Worm (Caenorhabditis elegans) whole organism, L4 larva: Measurements from ENCODE around the gene lec-12.

ENCODE experiments used
- T20F7.1 ChIP-seq: fragments of 200-800 bp; sonication (Bioruptor generic); optimal IDR thresholded peaks from 2 replicates; lab custom pipeline; 2018; ENCODE audit warnings: mild to moderate bottlenecking, missing genetic modification characterization, missing compliant biosample characterization
- ZK337.2 ChIP-seq: fragments of 200-800 bp; sonication (Bioruptor generic); IDR thresholded peaks from 2 replicates; pipeline ENCODE4 v1.3.6; 2022; ENCODE audit warnings: missing genetic modification reagents, missing genetic modification characterization, missing compliant biosample characterization
- aha-1 ChIP-seq: fragments of 150-350 bp; peaks from one replicate; lab custom pipeline; 2014; ENCODE audit warnings: missing biosample characterization, missing genetic modification characterization
- ama-1 ChIP-seq: fragments of 150-350 bp; optimal IDR thresholded peaks from 2 replicates; lab custom pipeline; 2014; ENCODE audit warnings: inconsistent platforms, mixed read lengths
- attf-4 ChIP-seq: sonication (generic microtip); optimal IDR thresholded peaks from 3 replicates; lab custom pipeline; 2017; ENCODE audit warnings: missing biosample characterization, missing genetic modification characterization
- ceh-20 ChIP-seq: fragments of 200-800 bp; sonication (Bioruptor generic); IDR thresholded peaks from 2 replicates; pipeline ENCODE4 v1.3.6; 2022; ENCODE audit warnings: missing genetic modification reagents, missing genetic modification characterization, missing compliant biosample characterization
- ceh-32 ChIP-seq: sonication (generic microtip); optimal IDR thresholded peaks from 2 replicates; lab custom pipeline; 2016; ENCODE audit warnings: mild to moderate bottlenecking, missing genetic modification characterization, missing compliant biosample characterization; ENCODE audit not compliant: poor library complexity
- ceh-82 ChIP-seq: sonication (generic microtip); optimal IDR thresholded peaks from 2 replicates; lab custom pipeline; 2017; ENCODE audit warnings: missing biosample characterization, missing genetic modification characterization
- ctbp-1 ChIP-seq: fragments of 200-800 bp; sonication (Bioruptor generic); IDR thresholded peaks from 2 replicates; pipeline ENCODE4 v1.3.6; 2022; ENCODE audit warnings: missing genetic modification reagents, missing genetic modification characterization, missing compliant biosample characterization
- daf-16 ChIP-seq, 3 experiments: sonication (generic microtip); optimal IDR thresholded peaks; 2 replicates each; lab custom pipeline; 2016 to 2017; ENCODE audit warnings: missing genetic modification characterization in 3 of 3, missing genetic modification reagents in 3 of 3, mild to moderate bottlenecking in 2 of 3, missing compliant biosample characterization in 2 of 3, missing biosample characterization in 1 of 3, moderate library complexity in 1 of 3
- daf-19 ChIP-seq: fragments of 200-800 bp; sonication (Bioruptor generic); conservative IDR thresholded peaks from 2 replicates; pipeline ENCODE4 v1.3.6; 2022; ENCODE audit warnings: missing genetic modification characterization, missing compliant biosample characterization
- dmd-6 ChIP-seq: fragments of 200-800 bp; sonication (Bioruptor generic); IDR thresholded peaks from 2 replicates; pipeline ENCODE4 v1.3.6; 2022; ENCODE audit warnings: missing genetic modification reagents, missing genetic modification characterization, missing compliant biosample characterization
- dpl-1 ChIP-seq: fragments of 150-350 bp; optimal IDR thresholded peaks from 2 replicates; lab custom pipeline; 2014; ENCODE audit warnings: missing biosample characterization, missing genetic modification reagents, missing genetic modification characterization
- duxl-1 ChIP-seq: sonication (generic microtip); optimal IDR thresholded peaks from 2 replicates; lab custom pipeline; 2016; ENCODE audit warnings: mild to moderate bottlenecking, missing genetic modification characterization, moderate library complexity, missing compliant biosample characterization; ENCODE audit not compliant: poor library complexity
- egl-27 ChIP-seq: sonication (generic microtip); optimal IDR thresholded peaks from 3 replicates; lab custom pipeline; 2017; ENCODE audit warnings: missing biosample characterization, missing genetic modification reagents, missing genetic modification characterization
- fos-1 ChIP-seq: fragments of 150-350 bp; optimal IDR thresholded peaks from 2 replicates; lab custom pipeline; 2014; ENCODE audit warnings: missing biosample characterization, missing genetic modification characterization
- hmg-1.1 ChIP-seq: fragments of 200-800 bp; sonication (Bioruptor generic); IDR thresholded peaks from 2 replicates; pipeline ENCODE4 v1.3.6; 2022; ENCODE audit warnings: missing genetic modification reagents, missing genetic modification characterization, missing compliant biosample characterization
- lin-38 ChIP-seq: fragments of 200-800 bp; sonication (Bioruptor generic); IDR thresholded peaks from 2 replicates; pipeline ENCODE4 v1.3.6; 2022; ENCODE audit warnings: missing genetic modification reagents, missing genetic modification characterization, missing compliant biosample characterization
- lir-3 ChIP-seq: sonication (generic microtip); optimal IDR thresholded peaks from 2 replicates; lab custom pipeline; 2016; ENCODE audit warnings: mild to moderate bottlenecking, missing genetic modification characterization, missing compliant biosample characterization
- madf-9 ChIP-seq: fragments of 200-800 bp; sonication (Bioruptor generic); conservative IDR thresholded peaks from 2 replicates; pipeline ENCODE4 v1.3.6; 2022; ENCODE audit warnings: missing genetic modification reagents, missing genetic modification characterization, missing compliant biosample characterization
- mdl-1 ChIP-seq, 2 experiments: fragments of 150-350 bp in 1 of 2; sonication (generic microtip) in 1 of 2; optimal IDR thresholded peaks; 2 replicates each; lab custom pipeline; 2014 to 2017; ENCODE audit warnings: missing biosample characterization in 2 of 2, missing genetic modification characterization in 2 of 2
- mep-1 ChIP-seq: fragments of 150-350 bp; sonication (generic microtip); optimal IDR thresholded peaks from 3 replicates; lab custom pipeline; 2014; ENCODE audit warnings: missing biosample characterization, missing genetic modification characterization
- mes-2 ChIP-seq: sonication (generic microtip); optimal IDR thresholded peaks from 2 replicates; lab custom pipeline; 2016; ENCODE audit warnings: missing genotype, mild to moderate bottlenecking, missing genetic modification characterization, missing compliant biosample characterization; ENCODE audit not compliant: poor library complexity, severe bottlenecking
- mxl-2 ChIP-seq: fragments of 200-800 bp; sonication (Bioruptor generic); conservative IDR thresholded peaks from 2 replicates; pipeline ENCODE4 v1.3.6; 2022; ENCODE audit warnings: missing genetic modification reagents, missing genetic modification characterization, missing compliant biosample characterization
- mxl-3 ChIP-seq: fragments of 200-800 bp; sonication (Bioruptor generic); optimal IDR thresholded peaks from 2 replicates; lab custom pipeline; 2018; ENCODE audit warnings: mild to moderate bottlenecking, missing genetic modification characterization, missing compliant biosample characterization
- nhr-28 ChIP-seq: fragments of 150-350 bp; optimal IDR thresholded peaks from 2 replicates; lab custom pipeline; 2014; ENCODE audit warnings: missing biosample characterization, missing genetic modification characterization
- nhr-41 ChIP-seq: fragments of 200-800 bp; sonication (Bioruptor generic); IDR thresholded peaks from 2 replicates; pipeline ENCODE4 v1.3.6; 2022; ENCODE audit warnings: missing genetic modification reagents, missing genetic modification characterization, missing compliant biosample characterization
- nhr-48 ChIP-seq: sonication (generic microtip); optimal IDR thresholded peaks from 2 replicates; lab custom pipeline; 2016; ENCODE audit warnings: mild to moderate bottlenecking, missing genetic modification characterization, missing compliant biosample characterization
- pqm-1 ChIP-seq: sonication (generic microtip); optimal IDR thresholded peaks from 2 replicates; lab custom pipeline; 2017; ENCODE audit warnings: missing biosample characterization, missing genetic modification characterization
- rbr-2 ChIP-seq: sonication (generic microtip); optimal IDR thresholded peaks from 2 replicates; lab custom pipeline; 2016; ENCODE audit warnings: missing genotype, missing genetic modification characterization, missing compliant biosample characterization
- saeg-2 ChIP-seq: fragments of 200-800 bp; sonication (Bioruptor generic); IDR thresholded peaks from 2 replicates; pipeline ENCODE4 v1.3.6; 2022; ENCODE audit warnings: missing genetic modification reagents, missing genetic modification characterization, missing compliant biosample characterization
- sdz-12 ChIP-seq: fragments of 200-800 bp; sonication (Bioruptor generic); optimal IDR thresholded peaks from 2 replicates; lab custom pipeline; 2018; ENCODE audit warnings: mild to moderate bottlenecking, missing genetic modification characterization, missing compliant biosample characterization
- set-16 ChIP-seq: fragments of 200-800 bp; sonication (Bioruptor generic); IDR thresholded peaks from 2 replicates; pipeline ENCODE4 v1.3.6; 2022; ENCODE audit warnings: missing genetic modification reagents, missing genetic modification characterization, missing compliant biosample characterization
- spr-3 ChIP-seq: fragments of 200-800 bp; sonication (Bioruptor generic); optimal IDR thresholded peaks from 2 replicates; lab custom pipeline; 2018; ENCODE audit warnings: mild to moderate bottlenecking, missing genetic modification characterization, missing compliant biosample characterization
- unc-130 ChIP-seq: sonication (generic microtip); optimal IDR thresholded peaks from 2 replicates; lab custom pipeline; 2016; ENCODE audit warnings: missing genetic modification reagents, missing genetic modification characterization, missing compliant biosample characterization
- unc-39 ChIP-seq: sonication (generic microtip); optimal IDR thresholded peaks from 2 replicates; lab custom pipeline; 2017; ENCODE audit warnings: missing biosample characterization, missing genetic modification characterization
- zip-11 ChIP-seq: fragments of 200-800 bp; sonication (Bioruptor generic); IDR thresholded peaks from 2 replicates; pipeline ENCODE4 v1.3.6; 2022; ENCODE audit warnings: missing genetic modification characterization, missing compliant biosample characterization
- zip-2 ChIP-seq: fragments of 150-350 bp; optimal IDR thresholded peaks from 2 replicates; lab custom pipeline; 2014; ENCODE audit warnings: missing biosample characterization, missing genetic modification characterization

lec-12 gene

ce11 chrV:155215-155614, 49.0 kb upstream of the lec-12 start (continued):
- TF ChIP-seq spr-3 (GFP tag; lab: Kevin White, UChicago): no peak
- TF ChIP-seq lin-38 (GFP tag; lab: Robert Waterston, UW): no peak
- TF ChIP-seq ceh-32 (tag; lab: Kevin White, UChicago): no peak
- peak; percentile 53 for TF ChIP-seq hmg-1.1 (GFP tag; lab: Robert Waterston, UW)
- TF ChIP-seq pqm-1 (tag; lab: Kevin White, UChicago): peak; percentile 20
- 0 out of 2 replicates have a peak, but pooled peaks have one; percentile 22 for TF ChIP-seq mxl-2 (GFP tag; lab: Robert Waterston, UW)
- peak; percentile 40 for TF ChIP-seq nhr-48 (tag; lab: Kevin White, UChicago)
- no peak for TF ChIP-seq ZK337.2 (GFP tag; lab: Robert Waterston, UW)
- TF ChIP-seq nhr-28 (tag; lab: Kevin White, UChicago): peak; percentile 68

- TF ChIP-seq duxl-1 (tag; lab: Kevin White, UChicago) (no peak), set-16 (GFP tag; lab: Robert Waterston, UW) (no peak), madf-9 (GFP tag; lab: Robert Waterston, UW) (0 out of 2 replicates have a peak, but pooled peaks have one; percentile 7), unc-130 (peak; percentile 27), mes-2 (peak; percentile 89), aha-1 (peak; percentile 76), hmg-1.1 (GFP tag; lab: Robert Waterston, UW) (0 out of 2 replicates have a peak, but pooled peaks have one; percentile 12), dpl-1 (GFP tag; lab: Kevin White, UChicago) (peak; percentile 91), T20F7.1 (peak; percentile 98), daf-16 (GFP tag; optimal IDR thresholded peaks at IDR 0.05; lab: Kevin White, UChicago) (no peak), daf-16 (tag; optimal IDR thresholded peaks at IDR 0.05; lab: Kevin White, UChicago) (peak; percentile 2), nhr-41 (GFP tag; lab: Robert Waterston, UW) (no peak), rbr-2 (peak; percentile 4)
Observed at ce11 chrV:156044-156869, 47.9 kb upstream of the lec-12 start, which contains the start of gene ttb-1. TSS of gene ttb-1 (plus strand) at chrV:156819.

ce11 chrV:166687-167086, 37.5 kb upstream of the lec-12 start, which contains the start of gene Y108G3AL.2:
TSS of gene Y108G3AL.2 (plus strand) at chrV:166987.
- no peak for TF ChIP-seq unc-130
- TF ChIP-seq aha-1: no peak
- no peak for TF ChIP-seq mep-1 (tag; lab: Kevin White, UChicago)
- TF ChIP-seq ctbp-1 (GFP tag; lab: Robert Waterston, UW): no peak
- TF ChIP-seq zip-11: no peak
- TF ChIP-seq egl-27 (tag; lab: Kevin White, UChicago): no peak
- TF ChIP-seq mxl-3: no peak
- no peak for TF ChIP-seq daf-19 (GFP tag; lab: Robert Waterston, UW)
- TF ChIP-seq T20F7.1: no peak
- TF ChIP-seq attf-4 (tag; lab: Kevin White, UChicago): no peak
- no peak for TF ChIP-seq ceh-20
- no peak for TF ChIP-seq ama-1 (lab: Kevin White, UChicago)
- no peak for TF ChIP-seq fos-1 (tag; lab: Kevin White, UChicago)
- TF ChIP-seq unc-39: no peak

ce11 chrV:172110-172509, 32.1 kb upstream of the lec-12 start, which contains the start of gene cfap-36:
TSS of gene cfap-36 (minus strand) at chrV:172210.
- TF ChIP-seq aha-1 (no peak), sdz-12 (no peak), ceh-82 (tag; lab: Kevin White, UChicago) (no peak), dmd-6 (GFP tag; lab: Robert Waterston, UW) (no peak), zip-2 (tag; lab: Kevin White, UChicago) (no peak), egl-27 (tag; lab: Kevin White, UChicago) (no peak), mdl-1 (tag; optimal IDR thresholded peaks at IDR 0.05; lab: Kevin White, UChicago) (no peak), saeg-2 (GFP tag; lab: Robert Waterston, UW) (no peak), lir-3 (no peak)
